Fruit fly (Drosophila melanogaster): ENCODE measurements around the gene Sf3b5.
A peak's percentile ranks its signal among the peaks of the same experiment; 100 is the strongest.

Sf3b5 gene

dm6 chr3R:9064874-9065273 is 49.7 kb upstream of the Sf3b5 start, which contains the start of the genes beag and Ada (continued):
- TF ChIP-seq Nf-YA (GFP tag; IDR thresholded peaks at IDR 0.05): no peak
- TF ChIP-seq CG9797 (GFP tag; optimal IDR thresholded peaks at IDR 0.05): peak; percentile 25
- TF ChIP-seq org-1 (GFP tag; optimal IDR thresholded peaks at IDR 0.05): no peak
- TF ChIP-seq CG15514 (GFP tag; optimal IDR thresholded peaks at IDR 0.05): peak; percentile 67
- peak; percentile 60 for TF ChIP-seq B-H2 (GFP tag; optimal IDR thresholded peaks at IDR 0.05)
- TF ChIP-seq CG8359 (GFP tag; optimal IDR thresholded peaks at IDR 0.05; ENCODE audit: borderline replicate concordance): no peak
- no peak for TF ChIP-seq odd (GFP tag; optimal IDR thresholded peaks at IDR 0.05)
- TF ChIP-seq z (GFP tag; IDR thresholded peaks at IDR 0.05): no peak
- TF ChIP-seq HHEX (GFP tag; optimal IDR thresholded peaks at IDR 0.05): no peak
- TF ChIP-seq sna (GFP tag; IDR thresholded peaks at IDR 0.05; ENCODE audit: partially characterized antibody): peak; percentile 42; the same call in 1 of the 2 replicates
- peak; percentile 26 for TF ChIP-seq Fer2 (tag; optimal IDR thresholded peaks at IDR 0.05)
- no peak for TF ChIP-seq run (tag; optimal IDR thresholded peaks at IDR 0.05)
- no peak for TF ChIP-seq CG11085 (GFP tag; IDR thresholded peaks at IDR 0.05)
- TF ChIP-seq mam (GFP tag; optimal IDR thresholded peaks at IDR 0.05): peak; percentile 54
- TF ChIP-seq CG5245 (GFP tag; optimal IDR thresholded peaks at IDR 0.05): no peak
- peak; percentile 51 for TF ChIP-seq nmo (GFP tag; optimal IDR thresholded peaks at IDR 0.05)
- TF ChIP-seq nerfin-2 (GFP tag; IDR thresholded peaks at IDR 0.05; ENCODE audit: partially characterized antibody): no peak
- no peak for TF ChIP-seq Neu2 (GFP tag; optimal IDR thresholded peaks at IDR 0.05; ENCODE audit: borderline replicate concordance)
- TF ChIP-seq crol (GFP tag; IDR thresholded peaks at IDR 0.05): no peak
- TF ChIP-seq rib (GFP tag; IDR thresholded peaks at IDR 0.05): no peak
- TF ChIP-seq Rfx (GFP tag; IDR thresholded peaks at IDR 0.05): peak; percentile 82
- TF ChIP-seq CG10267 (tag; optimal IDR thresholded peaks at IDR 0.05): peak; percentile 68
- TF ChIP-seq pum (GFP tag; optimal IDR thresholded peaks at IDR 0.05): no peak
- TF ChIP-seq ap (GFP tag; IDR thresholded peaks at IDR 0.05): no peak
- no peak for TF ChIP-seq B-H1 (GFP tag; IDR thresholded peaks at IDR 0.05)
- TF ChIP-seq dpn (GFP tag; optimal IDR thresholded peaks at IDR 0.05): peak; percentile 22 to 64
- no peak for TF ChIP-seq gfzf (GFP tag; optimal IDR thresholded peaks at IDR 0.05)
- TF ChIP-seq CG3995 (GFP tag; optimal IDR thresholded peaks at IDR 0.05): peak; percentile 52
- TF ChIP-seq CG7987 (GFP tag; optimal IDR thresholded peaks at IDR 0.05): peak; percentile 15
- TF ChIP-seq tin (GFP tag; optimal IDR thresholded peaks at IDR 0.05): peak; percentile 33
- TF ChIP-seq CG7556 (GFP tag; optimal IDR thresholded peaks at IDR 0.05): peak; percentile 27
- 0 out of 2 replicates have a peak, but pooled peaks have one; percentile 13 for TF ChIP-seq hbn (GFP tag; IDR thresholded peaks at IDR 0.05; ENCODE audit: partially characterized antibody)
- no peak for TF ChIP-seq bigmax (GFP tag; optimal IDR thresholded peaks at IDR 0.05)
- peak in 1 of 2 experiments; percentile 14 for TF ChIP-seq Pdp1 (GFP tag; optimal IDR thresholded peaks at IDR 0.05)
- TF ChIP-seq CG2889 (GFP tag; IDR thresholded peaks at IDR 0.05): no peak
- TF ChIP-seq Scr (GFP tag; IDR thresholded peaks at IDR 0.05; ENCODE audit: partially characterized antibody): peak; percentile 55
- TF ChIP-seq eyg (GFP tag; optimal IDR thresholded peaks at IDR 0.05): peak; percentile 30
- no peak for TF ChIP-seq Sox102F (GFP tag; optimal IDR thresholded peaks at IDR 0.05)
- TF ChIP-seq CoRest (tag; optimal IDR thresholded peaks at IDR 0.05): peak; percentile 39
- 0 out of 2 replicates have a peak, but pooled peaks have one; percentile 18 for TF ChIP-seq inv (GFP tag; IDR thresholded peaks at IDR 0.05; ENCODE audit: partially characterized antibody)
- TF ChIP-seq fd102C (GFP tag; optimal IDR thresholded peaks at IDR 0.05): no peak
- TF ChIP-seq kni (GFP tag; optimal IDR thresholded peaks at IDR 0.05): no peak
- TF ChIP-seq Sry-δ (GFP tag; optimal IDR thresholded peaks at IDR 0.05): peak; percentile 69
- no peak for TF ChIP-seq CG11696 (GFP tag; IDR thresholded peaks at IDR 0.05)
- no peak for TF ChIP-seq Drgx (GFP tag; IDR thresholded peaks at IDR 0.05)
- TF ChIP-seq CG43689 (GFP tag; IDR thresholded peaks at IDR 0.05): no peak
- peak; percentile 6 for TF ChIP-seq ftz-f1 (GFP tag; optimal IDR thresholded peaks at IDR 0.05)
- TF ChIP-seq Dip2 (GFP tag; IDR thresholded peaks at IDR 0.05): no peak
- peak; percentile 8; the same call in 1 of the 2 replicates for TF ChIP-seq CG4730 (GFP tag; IDR thresholded peaks at IDR 0.05)
- no peak for TF ChIP-seq NK7.1 (GFP tag; optimal IDR thresholded peaks at IDR 0.05)

Data from whole organism, embryonic.